Worm (Caenorhabditis elegans) whole organism, L2 larva: ENCODE measurements around the gene disl-2.

Experiments
- C34F6.9 ChIP-seq: fragments of 150-350 bp; optimal IDR thresholded peaks from 2 replicates; lab custom pipeline; 2014; ENCODE audit warnings: missing biosample characterization, missing genetic modification characterization
- F13H6.1 ChIP-seq: sonication (generic microtip); optimal IDR thresholded peaks from 2 replicates; lab custom pipeline; 2016; ENCODE audit warnings: missing genetic modification characterization, missing compliant biosample characterization
- R02D3.7 ChIP-seq: fragments of 150-350 bp; optimal IDR thresholded peaks from 2 replicates; lab custom pipeline; 2014; ENCODE audit warnings: missing biosample characterization, missing genetic modification characterization
- Y55F3AM.14 ChIP-seq: fragments of 200-800 bp; sonication (Bioruptor generic); optimal IDR thresholded peaks from 2 replicates; lab custom pipeline; 2018; ENCODE audit warnings: mild to moderate bottlenecking, missing genetic modification characterization, missing compliant biosample characterization
- alr-1 ChIP-seq: fragments of 150-350 bp; optimal IDR thresholded peaks from 2 replicates; lab custom pipeline; 2014; ENCODE audit warnings: missing biosample characterization, missing genetic modification characterization
- aly-2 ChIP-seq: fragments of 150-350 bp; optimal IDR thresholded peaks from 2 replicates; lab custom pipeline; 2014; ENCODE audit warnings: missing biosample characterization, missing genetic modification characterization
- ama-1 ChIP-seq: fragments of 150-350 bp; optimal IDR thresholded peaks from 2 replicates; lab custom pipeline; 2018; ENCODE audit warnings: inconsistent platforms
- ceh-16 ChIP-seq: fragments of 150-350 bp; optimal IDR thresholded peaks from 2 replicates; lab custom pipeline; 2014; ENCODE audit warnings: missing biosample characterization, missing genetic modification characterization
- crh-2 ChIP-seq: sonication (generic microtip); optimal IDR thresholded peaks from 2 replicates; lab custom pipeline; 2017; ENCODE audit warnings: missing biosample characterization, missing genetic modification characterization
- egl-27 ChIP-seq: sonication (generic microtip); optimal IDR thresholded peaks from 3 replicates; lab custom pipeline; 2017; ENCODE audit warnings: missing biosample characterization, missing genetic modification reagents, missing genetic modification characterization
- elt-3 ChIP-seq: sonication (generic microtip); optimal IDR thresholded peaks from 2 replicates; lab custom pipeline; 2017; ENCODE audit warnings: missing biosample characterization, missing genetic modification characterization
- fos-1 ChIP-seq: fragments of 150-350 bp; optimal IDR thresholded peaks from 2 replicates; lab custom pipeline; 2014; ENCODE audit warnings: missing biosample characterization, missing genetic modification characterization
- gmeb-1 ChIP-seq: fragments of 150-350 bp; optimal IDR thresholded peaks from 2 replicates; lab custom pipeline; 2014; ENCODE audit warnings: missing biosample characterization, missing genetic modification characterization
- lin-11 ChIP-seq: fragments of 150-350 bp; sonication (generic microtip); optimal IDR thresholded peaks from 2 replicates; lab custom pipeline; 2014; ENCODE audit warnings: missing biosample characterization, missing genetic modification characterization, inconsistent platforms, mixed read lengths
- lin-13 ChIP-seq: fragments of 150-350 bp; optimal IDR thresholded peaks from 2 replicates; lab custom pipeline; 2014; ENCODE audit warnings: missing biosample characterization, missing genetic modification reagents, missing genetic modification characterization
- lin-39 ChIP-seq: fragments of 150-350 bp; optimal IDR thresholded peaks from 2 replicates; lab custom pipeline; 2014; ENCODE audit warnings: missing biosample characterization, missing genetic modification reagents, missing genetic modification characterization
- lsy-2 ChIP-seq, 2 experiments: fragments of 150-350 bp in 1 of 2; sonication (generic microtip) in 1 of 2; optimal IDR thresholded peaks; 2 replicates each; lab custom pipeline; 2014 to 2017; ENCODE audit warnings: missing biosample characterization in 2 of 2, missing genetic modification characterization in 2 of 2
- mbf-1 ChIP-seq: sonication (generic microtip); optimal IDR thresholded peaks from 2 replicates; lab custom pipeline; 2017; ENCODE audit warnings: missing biosample characterization, missing genetic modification characterization
- mdl-1 ChIP-seq, 2 experiments: fragments of 150-350 bp in 1 of 2; sonication (generic microtip) in 1 of 2; optimal IDR thresholded peaks; 2 replicates each; lab custom pipeline; 2017; ENCODE audit warnings: missing biosample characterization in 2 of 2, missing genetic modification characterization in 2 of 2
- nhr-10 ChIP-seq: sonication (generic microtip); optimal IDR thresholded peaks from 2 replicates; lab custom pipeline; 2017; ENCODE audit warnings: missing biosample characterization, missing genetic modification characterization
- nhr-12 ChIP-seq: fragments of 150-350 bp; optimal IDR thresholded peaks from 2 replicates; lab custom pipeline; 2014; ENCODE audit warnings: missing biosample characterization, missing genetic modification characterization
- nhr-129 ChIP-seq: fragments of 150-350 bp; optimal IDR thresholded peaks from 2 replicates; lab custom pipeline; 2014; ENCODE audit warnings: missing biosample characterization, missing genetic modification characterization
- nhr-21 ChIP-seq: fragments of 150-350 bp; optimal IDR thresholded peaks from 2 replicates; lab custom pipeline; 2014; ENCODE audit warnings: missing biosample characterization, missing genetic modification characterization
- nhr-23 ChIP-seq: fragments of 150-350 bp; optimal IDR thresholded peaks from 2 replicates; lab custom pipeline; 2014; ENCODE audit warnings: missing biosample characterization, missing genetic modification reagents, missing genetic modification characterization
- nhr-237 ChIP-seq: fragments of 150-350 bp; optimal IDR thresholded peaks from 2 replicates; lab custom pipeline; 2014; ENCODE audit warnings: missing biosample characterization, missing genetic modification characterization
- nhr-25 ChIP-seq: fragments of 150-350 bp; sonication (generic microtip); optimal IDR thresholded peaks from 3 replicates; lab custom pipeline; 2014; ENCODE audit warnings: missing biosample characterization, missing genetic modification characterization
- nhr-77 ChIP-seq: fragments of 150-350 bp; optimal IDR thresholded peaks from 2 replicates; lab custom pipeline; 2014; ENCODE audit warnings: missing biosample characterization, missing genetic modification characterization
- peb-1 ChIP-seq: fragments of 150-350 bp; optimal IDR thresholded peaks from 2 replicates; lab custom pipeline; 2014; ENCODE audit warnings: missing biosample characterization, missing genetic modification characterization
- skn-1 ChIP-seq: sonication (generic microtip); optimal IDR thresholded peaks from 2 replicates; lab custom pipeline; 2017; ENCODE audit warnings: missing biosample characterization, missing genetic modification characterization
- sma-3 ChIP-seq: sonication (generic microtip); optimal IDR thresholded peaks from 2 replicates; lab custom pipeline; 2016; ENCODE audit warnings: missing genetic modification reagents, missing genetic modification characterization, missing compliant biosample characterization
- sma-9 ChIP-seq, 2 experiments: fragments of 150-350 bp in 1 of 2; sonication (generic microtip) in 1 of 2; optimal IDR thresholded peaks; 2 replicates each; lab custom pipeline; 2014 to 2016; ENCODE audit warnings: missing genetic modification characterization in 2 of 2, mild to moderate bottlenecking in 1 of 2, missing biosample characterization in 1 of 2, missing compliant biosample characterization in 1 of 2, missing genetic modification reagents in 1 of 2, moderate library complexity in 1 of 2
- snpc-4 ChIP-seq: fragments of 150-350 bp; optimal IDR thresholded peaks from 2 replicates; lab custom pipeline; 2014; ENCODE audit warnings: missing biosample characterization, missing genetic modification characterization
- unc-39 ChIP-seq: fragments of 150-350 bp; optimal IDR thresholded peaks from 2 replicates; lab custom pipeline; 2014; ENCODE audit warnings: missing biosample characterization, missing genetic modification characterization
- unc-55 ChIP-seq: fragments of 150-350 bp; sonication (generic microtip); optimal IDR thresholded peaks from 3 replicates; lab custom pipeline; 2014; ENCODE audit warnings: missing biosample characterization, missing genetic modification reagents, missing genetic modification characterization
- zag-1 ChIP-seq: fragments of 150-350 bp; optimal IDR thresholded peaks from 2 replicates; lab custom pipeline; 2014; ENCODE audit warnings: missing biosample characterization, missing genetic modification characterization
- ztf-1 ChIP-seq: fragments of 200-800 bp; sonication (Bioruptor generic); conservative IDR thresholded peaks from 2 replicates; pipeline ENCODE4 v1.3.6; 2022; ENCODE audit warnings: missing genetic modification characterization, missing compliant biosample characterization
- ztf-11 ChIP-seq: sonication (generic microtip); optimal IDR thresholded peaks from 2 replicates; lab custom pipeline; 2017; ENCODE audit warnings: missing biosample characterization, missing genetic modification characterization
- ztf-4 ChIP-seq: fragments of 150-350 bp; optimal IDR thresholded peaks from 2 replicates; lab custom pipeline; 2014; ENCODE audit warnings: missing biosample characterization, missing genetic modification characterization

The disl-2 gene

ce11 chrIII:5442711-5443253, at the start of gene disl-2, which contains the start of gene T24G10.2:
Gene disl-2, plus strand, starts transcription at chrIII:5443167.
Gene T24G10.2, minus strand, starts transcription at chrIII:5442761.
- TF ChIP-seq unc-39 (tag; lab: Kevin White, UChicago) (no peak), lin-13 (GFP tag; lab: Kevin White, UChicago) (peak; percentile 44), ztf-1 (no peak), sma-9 (GFP tag; optimal IDR thresholded peaks at IDR 0.05; lab: Kevin White, UChicago) (peak; percentile 19), sma-9 (tag; optimal IDR thresholded peaks at IDR 0.05; lab: Kevin White, UChicago) (no peak), nhr-25 (no peak), unc-55 (GFP tag; lab: Kevin White, UChicago) (peak; percentile 85), zag-1 (tag; lab: Kevin White, UChicago) (no peak), mdl-1 (tag; optimal IDR thresholded peaks at IDR 0.05; lab: Kevin White, UChicago) (no peak), fos-1 (tag; lab: Kevin White, UChicago) (peak; percentile 18), nhr-10 (no peak), Y55F3AM.14 (GFP tag; lab: Kevin White, UChicago) (no peak), crh-2 (tag; lab: Kevin White, UChicago) (peak; percentile 41), nhr-12 (tag; lab: Kevin White, UChicago) (no peak), C34F6.9 (peak; percentile 80), sma-3 (GFP tag; lab: Kevin White, UChicago) (no peak), nhr-21 (tag; lab: Kevin White, UChicago) (no peak), mbf-1 (tag; lab: Kevin White, UChicago) (no peak), elt-3 (tag; lab: Kevin White, UChicago) (no peak), peb-1 (no peak), skn-1 (tag; lab: Kevin White, UChicago) (no peak), F13H6.1 (tag; lab: Kevin White, UChicago) (peak; percentile 5), snpc-4 (tag; lab: Kevin White, UChicago) (no peak), egl-27 (tag; lab: Kevin White, UChicago) (no peak), nhr-237 (tag; lab: Kevin White, UChicago) (no peak), R02D3.7 (no peak), lsy-2 (tag; optimal IDR thresholded peaks at IDR 0.05; lab: Kevin White, UChicago) (peak; percentile 94 to 99), nhr-129 (tag; lab: Kevin White, UChicago) (peak; percentile 66), ztf-11 (no peak)

ce11 chrIII:5395746-5396145, 47.2 kb upstream of the disl-2 start:
- TF ChIP-seq lin-11 (tag; lab: Kevin White, UChicago) (no peak), nhr-129 (tag; lab: Kevin White, UChicago) (no peak), crh-2 (tag; lab: Kevin White, UChicago) (no peak), elt-3 (tag; lab: Kevin White, UChicago) (no peak), gmeb-1 (tag; lab: Kevin White, UChicago) (no peak), nhr-237 (tag; lab: Kevin White, UChicago) (no peak), ama-1 (no peak), mbf-1 (tag; lab: Kevin White, UChicago) (no peak), nhr-10 (no peak), ztf-4 (tag; lab: Kevin White, UChicago) (no peak), nhr-12 (tag; lab: Kevin White, UChicago) (no peak), aly-2 (no peak), lin-39 (tag; lab: Kevin White, UChicago) (no peak), zag-1 (tag; lab: Kevin White, UChicago) (no peak), nhr-25 (no peak)

DNA sequence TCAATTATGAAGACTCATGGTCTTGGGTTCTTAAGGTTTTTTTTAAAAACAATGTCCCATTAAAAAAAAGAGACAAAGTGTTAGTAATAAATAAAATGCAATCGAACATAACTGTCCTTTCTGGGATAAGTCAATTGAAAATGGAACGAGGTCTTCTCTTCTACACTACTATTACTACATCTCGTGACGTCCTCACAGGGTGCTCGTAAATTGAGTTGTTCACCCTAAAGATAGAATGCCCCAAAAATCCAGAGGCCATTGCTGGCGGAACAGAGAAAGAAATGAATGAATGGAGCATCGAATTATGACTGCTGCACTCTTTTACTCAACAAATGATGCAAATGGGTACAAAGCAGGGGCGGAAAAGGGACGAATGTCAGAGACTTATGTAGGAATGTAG, 40.5 kb upstream of the disl-2 start:
- TF ChIP-seq nhr-10: no peak
- no peak for TF ChIP-seq egl-27 (tag; lab: Kevin White, UChicago)
- no peak for TF ChIP-seq alr-1 (tag; lab: Kevin White, UChicago)
- TF ChIP-seq ztf-1: no peak
- no peak for TF ChIP-seq mbf-1 (tag; lab: Kevin White, UChicago)
- no peak for TF ChIP-seq nhr-237 (tag; lab: Kevin White, UChicago)
- TF ChIP-seq nhr-77 (tag; lab: Kevin White, UChicago): no peak
- no peak for TF ChIP-seq skn-1 (tag; lab: Kevin White, UChicago)
- no peak for TF ChIP-seq R02D3.7
- TF ChIP-seq mdl-1 (tag; optimal IDR thresholded peaks at IDR 0.05; lab: Kevin White, UChicago): no peak
- TF ChIP-seq ztf-11: no peak
- no peak for TF ChIP-seq nhr-23 (tag; lab: Kevin White, UChicago)
- no peak for TF ChIP-seq ceh-16 (tag; lab: Kevin White, UChicago)
- TF ChIP-seq peb-1: no peak
- TF ChIP-seq unc-39 (tag; lab: Kevin White, UChicago): no peak
- TF ChIP-seq lsy-2 (tag; optimal IDR thresholded peaks at IDR 0.05; lab: Kevin White, UChicago): no peak
